Worm (Caenorhabditis elegans) whole organism, young adult: ENCODE data around the gene C29F7.2.

Experiments used
- B0019.2 ChIP-seq: fragments of 200-800 bp; sonication (Bioruptor generic); conservative IDR thresholded peaks from 2 replicates; pipeline ENCODE4 v1.3.6; 2022; ENCODE audit warnings: missing genetic modification reagents, missing genetic modification characterization, missing compliant biosample characterization
- B0336.3 ChIP-seq: fragments of 200-800 bp; sonication (Bioruptor generic); IDR thresholded peaks from 2 replicates; pipeline ENCODE4 v1.3.6; 2022; ENCODE audit warnings: missing genetic modification characterization, missing compliant biosample characterization
- C17E4.6 ChIP-seq: fragments of 200-800 bp; sonication (Bioruptor generic); IDR thresholded peaks from 2 replicates; pipeline ENCODE4 v1.3.6; 2022; ENCODE audit warnings: missing genetic modification reagents, missing genetic modification characterization, missing compliant biosample characterization
- F37B4.10 ChIP-seq: fragments of 200-800 bp; sonication (Bioruptor generic); IDR thresholded peaks from 2 replicates; pipeline ENCODE4 v1.3.6; 2022; ENCODE audit warnings: missing genetic modification characterization, missing compliant biosample characterization
- F55B11.4 ChIP-seq: sonication (generic microtip); optimal IDR thresholded peaks from 2 replicates; lab custom pipeline; 2016; ENCODE audit warnings: missing compliant biosample characterization, missing genetic modification characterization, borderline replicate concordance; ENCODE audit not compliant: insufficient read depth
- F57A8.1 ChIP-seq: fragments of 200-800 bp; sonication (Bioruptor generic); optimal IDR thresholded peaks from 2 replicates; lab custom pipeline; 2018; ENCODE audit warnings: mild to moderate bottlenecking, missing genetic modification characterization, moderate library complexity, missing compliant biosample characterization
- F57C9.4 ChIP-seq: sonication (generic microtip); optimal IDR thresholded peaks from 2 replicates; lab custom pipeline; 2017; ENCODE audit warnings: mild to moderate bottlenecking, missing genetic modification characterization, missing compliant biosample characterization
- Y53F4B.3 ChIP-seq: fragments of 200-800 bp; sonication (Bioruptor generic); IDR thresholded peaks from 2 replicates; pipeline ENCODE4 v1.3.6; 2022; ENCODE audit warnings: missing genetic modification reagents, missing genetic modification characterization, missing compliant biosample characterization
- Y67H2A.10 ChIP-seq: fragments of 200-800 bp; sonication (Bioruptor generic); conservative IDR thresholded peaks from 2 replicates; pipeline ENCODE4 v1.3.6; 2022; ENCODE audit warnings: missing genetic modification reagents, missing genetic modification characterization, missing compliant biosample characterization
- athp-1 ChIP-seq: sonication (generic microtip); optimal IDR thresholded peaks from 2 replicates; lab custom pipeline; 2017; ENCODE audit warnings: mild to moderate bottlenecking, missing genetic modification characterization, missing compliant biosample characterization
- attf-3 ChIP-seq: fragments of 200-800 bp; sonication (Bioruptor generic); conservative IDR thresholded peaks from 2 replicates; pipeline ENCODE4 v1.3.6; 2022; ENCODE audit warnings: missing genetic modification reagents, missing genetic modification characterization, missing compliant biosample characterization
- bed-1 ChIP-seq: fragments of 200-800 bp; sonication (Bioruptor generic); IDR thresholded peaks from 2 replicates; pipeline ENCODE4 v1.3.6; 2022; ENCODE audit warnings: missing genetic modification reagents, missing genetic modification characterization, missing compliant biosample characterization
- ceh-100 ChIP-seq: fragments of 200-800 bp; sonication (Bioruptor generic); IDR thresholded peaks from 2 replicates; pipeline ENCODE4 v1.3.6; 2022; ENCODE audit warnings: missing genetic modification reagents, missing genetic modification characterization, missing compliant biosample characterization
- ceh-58 ChIP-seq: fragments of 200-800 bp; sonication (Bioruptor generic); IDR thresholded peaks from 2 replicates; pipeline ENCODE4 v1.3.6; 2022; ENCODE audit warnings: missing genetic modification characterization, missing compliant biosample characterization
- die-1 ChIP-seq: sonication (generic microtip); optimal IDR thresholded peaks from 2 replicates; lab custom pipeline; 2016; ENCODE audit warnings: missing genotype, mild to moderate bottlenecking, missing genetic modification characterization, missing compliant biosample characterization
- dox-1 ChIP-seq: fragments of 200-800 bp; sonication (Bioruptor generic); IDR thresholded peaks from 2 replicates; pipeline ENCODE4 v1.3.6; 2022; ENCODE audit warnings: missing genetic modification reagents, missing genetic modification characterization, missing compliant biosample characterization
- dpl-1 ChIP-seq: fragments of 150-350 bp; optimal IDR thresholded peaks from 2 replicates; lab custom pipeline; 2014; ENCODE audit warnings: missing biosample characterization, missing genetic modification reagents, missing genetic modification characterization
- egl-18 ChIP-seq: fragments of 200-800 bp; sonication (Bioruptor generic); IDR thresholded peaks from 2 replicates; pipeline ENCODE4 v1.3.6; 2022; ENCODE audit warnings: missing genetic modification reagents, missing genetic modification characterization, missing compliant biosample characterization
- egl-44 ChIP-seq: fragments of 200-800 bp; sonication (Bioruptor generic); IDR thresholded peaks from 2 replicates; pipeline ENCODE4 v1.3.6; 2022; ENCODE audit warnings: missing genetic modification reagents, missing genetic modification characterization, missing compliant biosample characterization
- egrh-3 ChIP-seq: fragments of 200-800 bp; sonication (Bioruptor generic); IDR thresholded peaks from 2 replicates; pipeline ENCODE4 v1.3.6; 2022; ENCODE audit warnings: missing genetic modification reagents, missing genetic modification characterization, missing compliant biosample characterization
- ekl-4 ChIP-seq: fragments of 200-800 bp; sonication (Bioruptor generic); IDR thresholded peaks from 2 replicates; pipeline ENCODE4 v1.3.6; 2022; ENCODE audit warnings: missing genetic modification reagents, missing genetic modification characterization, missing compliant biosample characterization
- hlh-12 ChIP-seq: sonication (generic microtip); optimal IDR thresholded peaks from 2 replicates; lab custom pipeline; 2016; ENCODE audit warnings: missing genetic modification characterization, missing compliant biosample characterization
- hmg-1.2 ChIP-seq: fragments of 200-800 bp; sonication (Bioruptor generic); IDR thresholded peaks from 2 replicates; pipeline ENCODE4 v1.3.6; 2022; ENCODE audit warnings: missing genetic modification reagents, missing genetic modification characterization, missing compliant biosample characterization
- hmg-20 ChIP-seq: fragments of 200-800 bp; sonication (Bioruptor generic); IDR thresholded peaks from 2 replicates; pipeline ENCODE4 v1.3.6; 2022; ENCODE audit warnings: missing genetic modification reagents, missing genetic modification characterization, missing compliant biosample characterization
- hsf-1 ChIP-seq: fragments of 200-800 bp; sonication (Bioruptor generic); IDR thresholded peaks from 2 replicates; pipeline ENCODE4 v1.3.6; 2022; ENCODE audit warnings: missing genetic modification reagents, missing genetic modification characterization, missing compliant biosample characterization
- lag-1 ChIP-seq: fragments of 200-800 bp; sonication (Bioruptor generic); IDR thresholded peaks from 2 replicates; pipeline ENCODE4 v1.3.6; 2022; ENCODE audit warnings: missing genetic modification reagents, missing genetic modification characterization, missing compliant biosample characterization
- lin-26 ChIP-seq: fragments of 200-800 bp; sonication (Bioruptor generic); IDR thresholded peaks from 2 replicates; pipeline ENCODE4 v1.3.6; 2022; ENCODE audit warnings: missing genetic modification reagents, missing genetic modification characterization, missing compliant biosample characterization
- lin-35 ChIP-seq, 3 experiments: fragments of 150-350 bp in 2 of 3; sonication (generic microtip) in 1 of 3; optimal IDR thresholded peaks; 2 replicates each; lab custom pipeline; 2014 to 2018; ENCODE audit warnings: missing biosample characterization in 3 of 3, missing genetic modification characterization in 3 of 3, missing genetic modification reagents in 3 of 3
- lin-40 ChIP-seq: sonication (generic microtip); optimal IDR thresholded peaks from 2 replicates; lab custom pipeline; 2016; ENCODE audit warnings: missing genetic modification characterization, mild to moderate bottlenecking, missing compliant biosample characterization, missing genotype, missing genetic modification reagents
- lir-1 ChIP-seq: fragments of 200-800 bp; sonication (Bioruptor generic); conservative IDR thresholded peaks from 2 replicates; pipeline ENCODE4 v1.3.6; 2022; ENCODE audit warnings: missing genetic modification reagents, missing genetic modification characterization, missing compliant biosample characterization
- madf-10 ChIP-seq: sonication (generic microtip); optimal IDR thresholded peaks from 2 replicates; lab custom pipeline; 2016; ENCODE audit warnings: mild to moderate bottlenecking, missing genetic modification characterization, missing compliant biosample characterization
- madf-6 ChIP-seq: fragments of 200-800 bp; sonication (Bioruptor generic); IDR thresholded peaks from 2 replicates; pipeline ENCODE4 v1.3.6; 2022; ENCODE audit warnings: missing genetic modification reagents, missing genetic modification characterization, missing compliant biosample characterization
- mes-4 ChIP-seq: sonication (generic microtip); optimal IDR thresholded peaks from 2 replicates; lab custom pipeline; 2016; ENCODE audit warnings: missing genotype, missing genetic modification characterization, missing compliant biosample characterization
- mxl-1 ChIP-seq: sonication (generic microtip); optimal IDR thresholded peaks from 2 replicates; lab custom pipeline; 2016; ENCODE audit warnings: missing genetic modification characterization, missing compliant biosample characterization
- nfya-1 ChIP-seq: sonication (generic microtip); optimal IDR thresholded peaks from 2 replicates; lab custom pipeline; 2017; ENCODE audit warnings: antibody characterized with exemption, missing compliant biosample characterization, missing genetic modification characterization, borderline replicate concordance; ENCODE audit not compliant: insufficient read depth
- nfyb-1 ChIP-seq: fragments of 200-800 bp; sonication (Bioruptor generic); IDR thresholded peaks from 2 replicates; pipeline ENCODE4 v1.3.6; 2022; ENCODE audit warnings: missing genetic modification reagents, missing genetic modification characterization, missing compliant biosample characterization
- nhr-90 ChIP-seq: sonication (generic microtip); optimal IDR thresholded peaks from 2 replicates; lab custom pipeline; 2016; ENCODE audit warnings: missing genotype, mild to moderate bottlenecking, missing genetic modification characterization, missing compliant biosample characterization
- pbrm-1 ChIP-seq: fragments of 200-800 bp; sonication (Bioruptor generic); IDR thresholded peaks from 2 replicates; pipeline ENCODE4 v1.3.6; 2022; ENCODE audit warnings: missing genetic modification reagents, missing genetic modification characterization, missing compliant biosample characterization
- snpc-1.3 ChIP-seq: sonication (generic microtip); optimal IDR thresholded peaks from 2 replicates; lab custom pipeline; 2017; ENCODE audit warnings: missing genetic modification characterization, mild to moderate bottlenecking, missing compliant biosample characterization, antibody characterized with exemption, moderate library complexity, missing genotype, missing genetic modification reagents; ENCODE audit not compliant: insufficient read depth
- snpc-4 ChIP-seq, 5 experiments: fragments of 150-350 bp in 1 of 5; sonication (generic microtip) in 4 of 5; optimal IDR thresholded peaks; 2 replicates each; lab custom pipeline; 2014 to 2018; ENCODE audit warnings: missing genetic modification characterization in 5 of 5, missing biosample characterization in 3 of 5, antibody characterized with exemption in 2 of 5, mild to moderate bottlenecking in 2 of 5, missing compliant biosample characterization in 2 of 5, missing genotype in 2 of 5, moderate library complexity in 2 of 5, missing genetic modification reagents in 1 of 5
- tbp1 ChIP-seq: fragments of 200-800 bp; sonication (Bioruptor generic); optimal IDR thresholded peaks from 2 replicates; lab custom pipeline; 2018; ENCODE audit warnings: mild to moderate bottlenecking, missing genetic modification characterization, missing compliant biosample characterization
- unc-130 ChIP-seq: sonication (generic microtip); optimal IDR thresholded peaks from 2 replicates; lab custom pipeline; 2016; ENCODE audit warnings: missing genetic modification reagents, missing genetic modification characterization, missing compliant biosample characterization
- zfh-2 ChIP-seq: fragments of 200-800 bp; sonication (Bioruptor generic); conservative IDR thresholded peaks from 2 replicates; pipeline ENCODE4 v1.3.6; 2022; ENCODE audit warnings: missing genetic modification reagents, missing genetic modification characterization, missing compliant biosample characterization
- zim-3 ChIP-seq: sonication (generic microtip); optimal IDR thresholded peaks from 2 replicates; lab custom pipeline; 2017; ENCODE audit warnings: mild to moderate bottlenecking, missing genetic modification characterization, moderate library complexity, missing compliant biosample characterization
- ztf-18 ChIP-seq: sonication (generic microtip); optimal IDR thresholded peaks from 2 replicates; lab custom pipeline; 2016; ENCODE audit warnings: missing genotype, mild to moderate bottlenecking, missing genetic modification characterization, missing compliant biosample characterization
- ztf-25 ChIP-seq: fragments of 200-800 bp; sonication (Bioruptor generic); IDR thresholded peaks from 2 replicates; pipeline ENCODE4 v1.3.6; 2022; ENCODE audit warnings: missing genetic modification reagents, missing genetic modification characterization, missing compliant biosample characterization
- ztf-26 ChIP-seq: sonication (generic microtip); optimal IDR thresholded peaks from 2 replicates; lab custom pipeline; 2017; ENCODE audit warnings: missing genetic modification characterization, missing compliant biosample characterization
- ztf-28 ChIP-seq: fragments of 200-800 bp; sonication (Bioruptor generic); IDR thresholded peaks from 2 replicates; pipeline ENCODE4 v1.3.6; 2022; ENCODE audit warnings: missing genetic modification reagents, missing genetic modification characterization, missing compliant biosample characterization
- ztf-3 ChIP-seq: fragments of 200-800 bp; sonication (Bioruptor generic); optimal IDR thresholded peaks from 2 replicates; lab custom pipeline; 2018; ENCODE audit warnings: mild to moderate bottlenecking, missing genetic modification characterization, missing compliant biosample characterization

Gene C29F7.2

DNA sequence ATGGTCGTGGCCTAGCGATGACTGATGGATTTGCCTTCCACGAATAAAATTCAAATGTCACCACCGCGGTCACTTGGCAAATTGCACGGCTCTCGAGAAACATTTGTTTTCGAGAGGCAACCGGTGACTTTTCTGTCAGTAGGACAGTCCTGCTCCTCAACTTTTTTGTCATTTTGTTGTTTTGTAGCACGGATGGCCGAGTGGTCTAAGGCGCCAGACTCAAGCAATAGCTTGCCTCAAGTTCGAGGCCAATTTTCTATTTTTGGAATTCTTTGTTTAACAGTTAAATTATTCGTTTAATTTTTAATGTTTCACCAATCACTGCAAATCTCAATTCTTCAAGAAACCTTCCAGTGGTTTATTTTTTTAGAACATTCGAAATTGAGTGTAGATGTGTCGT, 28.4 kb downstream of the C29F7.2 start (continued):
- TF ChIP-seq lin-35 (GFP tag; optimal IDR thresholded peaks at IDR 0.05; lab: Kevin White, UChicago) = no peak
- no peak for TF ChIP-seq B0336.3 (GFP tag; lab: Robert Waterston, UW)
- no peak for TF ChIP-seq lag-1 (GFP tag; lab: Robert Waterston, UW)
- no peak for TF ChIP-seq mxl-1
- no peak for TF ChIP-seq F57C9.4 (tag; lab: Kevin White, UChicago)
- no peak for TF ChIP-seq bed-1 (GFP tag; lab: Robert Waterston, UW)
- no peak for TF ChIP-seq nfyb-1 (GFP tag; lab: Robert Waterston, UW)
- peak; percentile 38; the same call in 1 of the 2 replicates for TF ChIP-seq hmg-1.2 (GFP tag; lab: Robert Waterston, UW)
- TF ChIP-seq madf-10 = no peak
- TF ChIP-seq nfya-1 (tag; lab: Kevin White, UChicago) = no peak
- peak; percentile 33 for TF ChIP-seq nhr-90 (tag; lab: Kevin White, UChicago)
- TF ChIP-seq ztf-3 (GFP tag; lab: Kevin White, UChicago) = no peak
- no peak for TF ChIP-seq Y53F4B.3
- no peak for TF ChIP-seq Y67H2A.10 (GFP tag; lab: Robert Waterston, UW)
- no peak for TF ChIP-seq C17E4.6 (GFP tag; lab: Robert Waterston, UW)
- no peak for TF ChIP-seq ceh-58
- peak; percentile 48 for TF ChIP-seq die-1 (tag; lab: Kevin White, UChicago)
- TF ChIP-seq egrh-3 (GFP tag; lab: Robert Waterston, UW) = no peak
- TF ChIP-seq ztf-25 = 0 out of 2 replicates have a peak, but pooled peaks have one; percentile 51
- no peak for TF ChIP-seq unc-130 (GFP tag; lab: Kevin White, UChicago)
- TF ChIP-seq B0019.2 (GFP tag; lab: Robert Waterston, UW) = no peak
- no peak for TF ChIP-seq snpc-1.3
- no peak for TF ChIP-seq snpc-4 (GFP tag; optimal IDR thresholded peaks at IDR 0.05; lab: Kevin White, UChicago)
- TF ChIP-seq snpc-4 (tag; optimal IDR thresholded peaks at IDR 0.05; lab: Kevin White, UChicago) = peak in 1 of 4 experiments; percentile 36
- no peak for TF ChIP-seq ekl-4 (GFP tag; lab: Robert Waterston, UW)
- no peak for TF ChIP-seq hlh-12 (tag; lab: Kevin White, UChicago)
- TF ChIP-seq ztf-26 = no peak
- peak; percentile 9 for TF ChIP-seq ztf-18
- TF ChIP-seq ceh-100 (GFP tag; lab: Robert Waterston, UW) = no peak
- TF ChIP-seq dox-1 (GFP tag; lab: Robert Waterston, UW) = no peak
- TF ChIP-seq mes-4 (tag; lab: Kevin White, UChicago) = no peak
- no peak for TF ChIP-seq lir-1 (GFP tag; lab: Robert Waterston, UW)
- no peak for TF ChIP-seq dpl-1 (GFP tag; lab: Kevin White, UChicago)
- no peak for TF ChIP-seq zfh-2 (GFP tag; lab: Robert Waterston, UW)
- no peak for TF ChIP-seq pbrm-1 (GFP tag; lab: Robert Waterston, UW)
- no peak for TF ChIP-seq hsf-1 (GFP tag; lab: Robert Waterston, UW)
- no peak for TF ChIP-seq lin-40 (tag; lab: Kevin White, UChicago)
- TF ChIP-seq F55B11.4 = no peak
- peak; percentile 85 for TF ChIP-seq tbp1 (GFP tag; lab: Kevin White, UChicago)
- no peak for TF ChIP-seq F57A8.1
- TF ChIP-seq attf-3 (GFP tag; lab: Robert Waterston, UW) = no peak
- no peak for TF ChIP-seq egl-44 (GFP tag; lab: Robert Waterston, UW)
- no peak for TF ChIP-seq hmg-20 (GFP tag; lab: Robert Waterston, UW)
- TF ChIP-seq lin-26 (GFP tag; lab: Robert Waterston, UW) = peak; percentile 59; the same call in 1 of the 2 replicates
- no peak for TF ChIP-seq egl-18 (GFP tag; lab: Robert Waterston, UW)
- no peak for TF ChIP-seq zim-3 (tag; lab: Kevin White, UChicago)
- no peak for TF ChIP-seq madf-6 (GFP tag; lab: Robert Waterston, UW)
- no peak for TF ChIP-seq ztf-28 (GFP tag; lab: Robert Waterston, UW)
- TF ChIP-seq athp-1 (tag; lab: Kevin White, UChicago) = no peak
- no peak for TF ChIP-seq F37B4.10 (GFP tag; lab: Robert Waterston, UW)
